Fruit fly (Drosophila melanogaster) whole organism, larva: ENCODE measurements around the gene CG10195.

Experiments used
- noc ChIP-seq: fragments of 200-800 bp; sonication (Bioruptor generic); optimal IDR thresholded peaks from 3 replicates; lab custom pipeline; 2019; ENCODE audit warnings: missing biosample characterization, mild to moderate bottlenecking, missing genetic modification characterization, moderate library complexity

Gene CG10195

dm6 chr2L:19452535-19453317 is 31.8 kb downstream of the CG10195 start:
- TF ChIP-seq noc, result peak; percentile 7

DNA sequence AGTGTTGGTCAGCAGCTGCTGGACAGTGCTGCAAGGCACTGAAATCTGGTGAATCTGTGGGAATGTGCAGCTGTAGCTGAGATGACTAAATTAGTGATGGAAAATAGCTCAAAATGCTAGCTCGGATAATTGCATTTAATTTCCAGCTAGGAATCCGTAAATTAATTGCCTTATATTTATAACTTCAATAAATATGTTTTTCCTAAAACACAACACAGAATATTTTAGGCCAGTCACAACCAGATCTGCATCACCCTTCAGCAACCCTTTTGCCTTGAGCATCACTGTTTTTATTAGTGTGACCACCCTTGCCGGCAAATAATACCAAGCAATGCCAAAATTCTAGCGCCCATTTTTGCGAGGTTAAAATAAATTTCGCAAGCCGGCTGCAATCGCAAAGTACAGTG is 39.8 kb downstream of the CG10195 start, which contains the start of gene Hs2st:
Gene Hs2st (minus strand): TSS at position 17 of the 407 bp plus-strand sequence.
- TF ChIP-seq noc, result peak; percentile 91

- no peak for TF ChIP-seq noc
These were observed 41.9 kb downstream of the CG10195 start, which contains the start of gene CG10237 for dm6 chr2L:19442627-19443026. Gene CG10237 (minus strand): TSS chr2L:19442727.

DNA sequence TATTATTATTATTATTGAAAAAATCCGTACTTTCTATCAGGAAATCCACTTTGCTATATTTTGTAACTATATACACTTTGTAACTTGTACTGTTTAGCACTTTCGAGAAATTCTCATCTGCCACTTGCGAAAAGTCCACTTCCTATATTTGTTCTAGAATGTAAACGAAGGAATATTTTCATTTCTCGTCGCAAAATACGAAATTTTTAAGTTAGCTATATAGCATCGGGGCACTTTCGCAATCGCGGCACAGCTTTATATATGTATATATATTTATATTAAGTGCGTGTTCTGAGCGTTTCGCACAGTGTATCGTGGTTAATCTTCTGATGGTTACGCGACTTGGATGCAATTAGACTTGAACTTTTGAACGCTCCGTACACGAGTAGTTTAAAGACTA is 42.7 kb downstream of the CG10195 start, which contains the start of gene RanGAP:
Gene RanGAP (plus strand): TSS at position 169 of the 400 bp plus-strand sequence.
- no peak for TF ChIP-seq noc

- no peak for TF ChIP-seq noc
These were observed 43.2 kb downstream of the CG10195 start for dm6 chr2L:19441339-19441738.

DNA sequence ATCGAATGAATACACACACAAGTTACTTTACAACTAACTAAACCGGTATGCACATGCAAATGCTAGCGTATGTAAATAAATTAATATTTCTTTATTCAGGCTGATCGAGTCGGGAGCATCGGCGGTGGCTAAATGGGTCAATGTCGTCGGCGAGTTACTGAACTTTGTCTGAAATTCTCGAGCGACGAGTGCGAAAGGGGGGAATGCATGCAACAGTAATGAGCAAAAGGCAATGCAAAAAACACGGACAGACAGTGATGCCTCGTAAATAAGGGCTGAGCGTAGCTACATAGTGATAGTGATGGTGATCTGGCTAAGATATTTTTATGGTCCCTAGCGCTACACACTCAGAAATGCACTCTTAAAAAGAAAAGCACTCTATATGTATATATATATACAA is 43.8 kb downstream of the CG10195 start:
- TF ChIP-seq noc, result no peak

dm6 chr2L:19440285-19440684 is 44.2 kb downstream of the CG10195 start:
- TF ChIP-seq noc, result no peak

- no peak for TF ChIP-seq noc
These were observed 44.8 kb downstream of the CG10195 start for dm6 chr2L:19439598-19440230.

dm6 chr2L:19438685-19439597 is 45.6 kb downstream of the CG10195 start:
- TF ChIP-seq noc, result no peak

dm6 chr2L:19434260-19434659 is 50.2 kb downstream of the CG10195 start:
- TF ChIP-seq noc, result peak; percentile 61

DNA sequence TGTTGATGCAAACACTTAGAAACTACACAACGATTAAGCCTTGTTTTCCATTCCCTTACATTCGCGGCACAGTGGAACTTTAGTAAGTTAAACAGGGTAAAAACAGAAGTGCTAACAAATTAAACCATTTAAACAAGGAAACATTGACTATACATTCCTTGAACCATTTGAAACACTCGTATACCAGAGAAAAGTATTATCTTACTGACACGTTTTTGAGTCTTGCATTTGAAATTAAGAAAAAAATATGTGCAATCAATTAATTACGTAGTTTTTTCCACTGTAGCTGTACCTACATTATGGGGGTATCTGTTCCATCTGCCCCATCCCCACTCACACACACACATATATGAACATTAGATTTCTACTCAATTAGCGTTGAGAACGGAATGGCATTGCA is 51.2 kb downstream of the CG10195 start:
- TF ChIP-seq noc, result peak; percentile 84

- peak; percentile 32 for TF ChIP-seq noc
These were observed 52.0 kb downstream of the CG10195 start, which contains the start of gene Rab9 for dm6 chr2L:19432424-19433015. Gene Rab9 (plus strand): TSS chr2L:19432574.
